Worm (Caenorhabditis elegans) whole organism, L2 larva: ENCODE measurements around the gene tbc-18.

ENCODE experiments used
- C34F6.9 ChIP-seq: fragments of 150-350 bp; optimal IDR thresholded peaks from 2 replicates; lab custom pipeline; 2014; ENCODE audit warnings: missing biosample characterization, missing genetic modification characterization
- F13H6.1 ChIP-seq: sonication (generic microtip); optimal IDR thresholded peaks from 2 replicates; lab custom pipeline; 2016; ENCODE audit warnings: missing genetic modification characterization, missing compliant biosample characterization
- Y55F3AM.14 ChIP-seq: fragments of 200-800 bp; sonication (Bioruptor generic); optimal IDR thresholded peaks from 2 replicates; lab custom pipeline; 2018; ENCODE audit warnings: mild to moderate bottlenecking, missing genetic modification characterization, missing compliant biosample characterization
- ZK546.5 ChIP-seq: sonication (generic microtip); optimal IDR thresholded peaks from 2 replicates; lab custom pipeline; 2017; ENCODE audit warnings: missing biosample characterization, missing genetic modification characterization
- alr-1 ChIP-seq: fragments of 150-350 bp; optimal IDR thresholded peaks from 2 replicates; lab custom pipeline; 2014; ENCODE audit warnings: missing biosample characterization, missing genetic modification characterization
- aly-2 ChIP-seq: fragments of 150-350 bp; optimal IDR thresholded peaks from 2 replicates; lab custom pipeline; 2014; ENCODE audit warnings: missing biosample characterization, missing genetic modification characterization
- ama-1 ChIP-seq: fragments of 150-350 bp; optimal IDR thresholded peaks from 2 replicates; lab custom pipeline; 2018; ENCODE audit warnings: inconsistent platforms
- blmp-1 ChIP-seq: sonication (generic microtip); optimal IDR thresholded peaks from 2 replicates; lab custom pipeline; 2017; ENCODE audit warnings: missing genetic modification characterization, mild to moderate bottlenecking, missing compliant biosample characterization, antibody characterized with exemption, moderate library complexity; ENCODE audit not compliant: insufficient read depth
- ceh-16 ChIP-seq: fragments of 150-350 bp; optimal IDR thresholded peaks from 2 replicates; lab custom pipeline; 2014; ENCODE audit warnings: missing biosample characterization, missing genetic modification characterization
- ceh-82 ChIP-seq: fragments of 150-350 bp; optimal IDR thresholded peaks from 2 replicates; lab custom pipeline; 2014; ENCODE audit warnings: missing biosample characterization, missing genetic modification characterization
- crh-2 ChIP-seq: sonication (generic microtip); optimal IDR thresholded peaks from 2 replicates; lab custom pipeline; 2017; ENCODE audit warnings: missing biosample characterization, missing genetic modification characterization
- dmd-4 ChIP-seq: sonication (generic microtip); optimal IDR thresholded peaks from 2 replicates; lab custom pipeline; 2017; ENCODE audit warnings: missing biosample characterization, missing genetic modification characterization
- egl-27 ChIP-seq: sonication (generic microtip); optimal IDR thresholded peaks from 3 replicates; lab custom pipeline; 2017; ENCODE audit warnings: missing biosample characterization, missing genetic modification reagents, missing genetic modification characterization
- elt-1 ChIP-seq: fragments of 150-350 bp; optimal IDR thresholded peaks from 2 replicates; lab custom pipeline; 2014; ENCODE audit warnings: missing biosample characterization, missing genetic modification characterization
- elt-3 ChIP-seq: sonication (generic microtip); optimal IDR thresholded peaks from 2 replicates; lab custom pipeline; 2017; ENCODE audit warnings: missing biosample characterization, missing genetic modification characterization
- fos-1 ChIP-seq: fragments of 150-350 bp; optimal IDR thresholded peaks from 2 replicates; lab custom pipeline; 2014; ENCODE audit warnings: missing biosample characterization, missing genetic modification characterization
- lin-11 ChIP-seq: fragments of 150-350 bp; sonication (generic microtip); optimal IDR thresholded peaks from 2 replicates; lab custom pipeline; 2014; ENCODE audit warnings: missing biosample characterization, missing genetic modification characterization, inconsistent platforms, mixed read lengths
- lin-13 ChIP-seq: fragments of 150-350 bp; optimal IDR thresholded peaks from 2 replicates; lab custom pipeline; 2014; ENCODE audit warnings: missing biosample characterization, missing genetic modification reagents, missing genetic modification characterization
- lin-39 ChIP-seq: fragments of 150-350 bp; optimal IDR thresholded peaks from 2 replicates; lab custom pipeline; 2014; ENCODE audit warnings: missing biosample characterization, missing genetic modification reagents, missing genetic modification characterization
- lsy-2 ChIP-seq, 2 experiments: fragments of 150-350 bp in 1 of 2; sonication (generic microtip) in 1 of 2; optimal IDR thresholded peaks; 2 replicates each; lab custom pipeline; 2014 to 2017; ENCODE audit warnings: missing biosample characterization in 2 of 2, missing genetic modification characterization in 2 of 2
- mab-5 ChIP-seq: fragments of 150-350 bp; optimal IDR thresholded peaks from 2 replicates; lab custom pipeline; 2014; ENCODE audit warnings: missing biosample characterization, missing genetic modification characterization
- mbf-1 ChIP-seq: sonication (generic microtip); optimal IDR thresholded peaks from 2 replicates; lab custom pipeline; 2017; ENCODE audit warnings: missing biosample characterization, missing genetic modification characterization
- mdl-1 ChIP-seq, 2 experiments: fragments of 150-350 bp in 1 of 2; sonication (generic microtip) in 1 of 2; optimal IDR thresholded peaks; 2 replicates each; lab custom pipeline; 2017; ENCODE audit warnings: missing biosample characterization in 2 of 2, missing genetic modification characterization in 2 of 2
- nhr-12 ChIP-seq: fragments of 150-350 bp; optimal IDR thresholded peaks from 2 replicates; lab custom pipeline; 2014; ENCODE audit warnings: missing biosample characterization, missing genetic modification characterization
- nhr-21 ChIP-seq: fragments of 150-350 bp; optimal IDR thresholded peaks from 2 replicates; lab custom pipeline; 2014; ENCODE audit warnings: missing biosample characterization, missing genetic modification characterization
- nhr-23 ChIP-seq: fragments of 150-350 bp; optimal IDR thresholded peaks from 2 replicates; lab custom pipeline; 2014; ENCODE audit warnings: missing biosample characterization, missing genetic modification reagents, missing genetic modification characterization
- nhr-237 ChIP-seq: fragments of 150-350 bp; optimal IDR thresholded peaks from 2 replicates; lab custom pipeline; 2014; ENCODE audit warnings: missing biosample characterization, missing genetic modification characterization
- nhr-25 ChIP-seq: fragments of 150-350 bp; sonication (generic microtip); optimal IDR thresholded peaks from 3 replicates; lab custom pipeline; 2014; ENCODE audit warnings: missing biosample characterization, missing genetic modification characterization
- nhr-6 ChIP-seq: fragments of 150-350 bp; optimal IDR thresholded peaks from 2 replicates; lab custom pipeline; 2014; ENCODE audit warnings: missing biosample characterization, missing genetic modification characterization
- nhr-77 ChIP-seq: fragments of 150-350 bp; optimal IDR thresholded peaks from 2 replicates; lab custom pipeline; 2014; ENCODE audit warnings: missing biosample characterization, missing genetic modification characterization
- sem-4 ChIP-seq: fragments of 150-350 bp; optimal IDR thresholded peaks from 2 replicates; lab custom pipeline; 2014; ENCODE audit warnings: missing biosample characterization, missing genetic modification reagents, missing genetic modification characterization
- skn-1 ChIP-seq: sonication (generic microtip); optimal IDR thresholded peaks from 2 replicates; lab custom pipeline; 2017; ENCODE audit warnings: missing biosample characterization, missing genetic modification characterization
- sma-3 ChIP-seq: sonication (generic microtip); optimal IDR thresholded peaks from 2 replicates; lab custom pipeline; 2016; ENCODE audit warnings: missing genetic modification reagents, missing genetic modification characterization, missing compliant biosample characterization
- sma-9 ChIP-seq, 2 experiments: fragments of 150-350 bp in 1 of 2; sonication (generic microtip) in 1 of 2; optimal IDR thresholded peaks; 2 replicates each; lab custom pipeline; 2014 to 2016; ENCODE audit warnings: missing genetic modification characterization in 2 of 2, mild to moderate bottlenecking in 1 of 2, missing biosample characterization in 1 of 2, missing compliant biosample characterization in 1 of 2, missing genetic modification reagents in 1 of 2, moderate library complexity in 1 of 2
- snpc-4 ChIP-seq: fragments of 150-350 bp; optimal IDR thresholded peaks from 2 replicates; lab custom pipeline; 2014; ENCODE audit warnings: missing biosample characterization, missing genetic modification characterization
- unc-39 ChIP-seq: fragments of 150-350 bp; optimal IDR thresholded peaks from 2 replicates; lab custom pipeline; 2014; ENCODE audit warnings: missing biosample characterization, missing genetic modification characterization
- unc-55 ChIP-seq: fragments of 150-350 bp; sonication (generic microtip); optimal IDR thresholded peaks from 3 replicates; lab custom pipeline; 2014; ENCODE audit warnings: missing biosample characterization, missing genetic modification reagents, missing genetic modification characterization
- unc-62 ChIP-seq: fragments of 150-350 bp; optimal IDR thresholded peaks from 2 replicates; lab custom pipeline; 2014; ENCODE audit warnings: missing biosample characterization, missing genetic modification reagents, missing genetic modification characterization
- zag-1 ChIP-seq: fragments of 150-350 bp; optimal IDR thresholded peaks from 2 replicates; lab custom pipeline; 2014; ENCODE audit warnings: missing biosample characterization, missing genetic modification characterization
- ztf-1 ChIP-seq: fragments of 200-800 bp; sonication (Bioruptor generic); conservative IDR thresholded peaks from 2 replicates; pipeline ENCODE4 v1.3.6; 2022; ENCODE audit warnings: missing genetic modification characterization, missing compliant biosample characterization
- ztf-11 ChIP-seq: sonication (generic microtip); optimal IDR thresholded peaks from 2 replicates; lab custom pipeline; 2017; ENCODE audit warnings: missing biosample characterization, missing genetic modification characterization
- ztf-4 ChIP-seq: fragments of 150-350 bp; optimal IDR thresholded peaks from 2 replicates; lab custom pipeline; 2014; ENCODE audit warnings: missing biosample characterization, missing genetic modification characterization

Gene tbc-18

ce11 chrX:8355350-8355749 lies 23.0 kb upstream of the tbc-18 start:
- peak; percentile 83 for TF ChIP-seq fos-1 (tag; lab: Kevin White, UChicago)
- peak; percentile 29 for TF ChIP-seq sma-9 (GFP tag; optimal IDR thresholded peaks at IDR 0.05; lab: Kevin White, UChicago)
- no peak for TF ChIP-seq sma-9 (tag; optimal IDR thresholded peaks at IDR 0.05; lab: Kevin White, UChicago)
- TF ChIP-seq crh-2 (tag; lab: Kevin White, UChicago) = peak; percentile 61
- no peak for TF ChIP-seq zag-1
- TF ChIP-seq F13H6.1 (tag; lab: Kevin White, UChicago) = no peak
- TF ChIP-seq dmd-4 = no peak
- TF ChIP-seq nhr-237 = no peak
- TF ChIP-seq ZK546.5 = no peak
- no peak for TF ChIP-seq ceh-16 (tag; lab: Kevin White, UChicago)
- TF ChIP-seq, all 48 proteins: peak for 3

ce11 chrX:8356305-8356704 lies 22.1 kb upstream of the tbc-18 start:
- no peak for TF ChIP-seq lsy-2 (tag; optimal IDR thresholded peaks at IDR 0.05; lab: Kevin White, UChicago)
- TF ChIP-seq crh-2 (tag; lab: Kevin White, UChicago) = peak; percentile 7

ce11 chrX:8362379-8362778 lies 16.0 kb upstream of the tbc-18 start:
- TF ChIP-seq lin-39 (tag; lab: Kevin White, UChicago) (no peak), lin-11 (no peak), mab-5 (tag; lab: Kevin White, UChicago) (no peak), blmp-1 (tag; lab: Kevin White, UChicago) (no peak), elt-3 (tag; lab: Kevin White, UChicago) (no peak), ceh-82 (tag; lab: Kevin White, UChicago) (no peak)

DNA sequence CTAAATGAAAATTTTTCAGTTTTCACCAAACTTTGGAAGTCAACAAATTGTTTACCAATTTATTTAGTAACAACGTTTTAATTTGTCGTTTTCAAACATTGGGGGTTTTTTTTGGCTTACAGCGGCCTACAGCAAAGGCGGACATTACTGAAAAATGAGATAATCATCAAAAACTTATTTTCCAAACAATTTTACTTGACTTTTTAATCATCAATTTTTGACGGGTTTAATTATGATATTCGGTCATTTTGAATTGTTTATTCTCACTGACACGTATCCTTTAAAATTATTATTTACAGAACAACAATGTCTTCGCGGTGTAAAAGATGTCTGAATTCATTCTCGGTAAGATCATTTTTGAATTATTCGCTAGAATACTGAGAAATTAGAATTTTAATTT lies 10.8 kb upstream of the tbc-18 start, which contains the start of gene F40B5.2:
TSS of gene F40B5.2 (plus strand) at position 301 of the 400 bp plus-strand sequence.
- TF ChIP-seq unc-39 (tag; lab: Kevin White, UChicago) (no peak), fos-1 (tag; lab: Kevin White, UChicago) (no peak), skn-1 (tag; lab: Kevin White, UChicago) (no peak), nhr-25 (tag; lab: Kevin White, UChicago) (no peak), sma-9 (GFP tag; optimal IDR thresholded peaks at IDR 0.05; lab: Kevin White, UChicago) (no peak), sma-9 (tag; optimal IDR thresholded peaks at IDR 0.05; lab: Kevin White, UChicago) (no peak), nhr-12 (no peak), mbf-1 (tag; lab: Kevin White, UChicago) (no peak), Y55F3AM.14 (GFP tag; lab: Kevin White, UChicago) (no peak), dmd-4 (no peak), lin-13 (GFP tag; lab: Kevin White, UChicago) (no peak), ztf-11 (no peak), mdl-1 (tag; optimal IDR thresholded peaks at IDR 0.05; lab: Kevin White, UChicago) (no peak), alr-1 (no peak), lin-11 (no peak), aly-2 (tag; lab: Kevin White, UChicago) (no peak)

- TF ChIP-seq ztf-1 (GFP tag; lab: Robert Waterston, UW) = no peak
- no peak for TF ChIP-seq nhr-77
- no peak for TF ChIP-seq ceh-16 (tag; lab: Kevin White, UChicago)
- TF ChIP-seq ama-1 (lab: Kevin White, UChicago) = no peak
- peak; percentile 67 for TF ChIP-seq crh-2 (tag; lab: Kevin White, UChicago)
- TF ChIP-seq unc-39 (tag; lab: Kevin White, UChicago) = no peak
- TF ChIP-seq nhr-237 = no peak
- no peak for TF ChIP-seq mbf-1 (tag; lab: Kevin White, UChicago)
- peak; percentile 60 for TF ChIP-seq sem-4
- no peak for TF ChIP-seq elt-1 (tag; lab: Kevin White, UChicago)
- no peak for TF ChIP-seq ZK546.5
- peak; percentile 80 for TF ChIP-seq C34F6.9 (tag; lab: Kevin White, UChicago)
- peak; percentile 33 for TF ChIP-seq mab-5 (tag; lab: Kevin White, UChicago)
- peak; percentile 36 for TF ChIP-seq nhr-6 (tag; lab: Kevin White, UChicago)
- peak; percentile 88 for TF ChIP-seq unc-55 (GFP tag; lab: Kevin White, UChicago)
- TF ChIP-seq skn-1 (tag; lab: Kevin White, UChicago) = no peak
- no peak for TF ChIP-seq nhr-23 (tag; lab: Kevin White, UChicago)
- peak; percentile 64 for TF ChIP-seq lin-11
- TF ChIP-seq elt-3 (tag; lab: Kevin White, UChicago) = no peak
- TF ChIP-seq blmp-1 (tag; lab: Kevin White, UChicago) = no peak
- no peak for TF ChIP-seq nhr-25 (tag; lab: Kevin White, UChicago)
- peak; percentile 0 for TF ChIP-seq ceh-82 (tag; lab: Kevin White, UChicago)
- peak; percentile 27 for TF ChIP-seq nhr-21 (tag; lab: Kevin White, UChicago)
- no peak for TF ChIP-seq snpc-4 (tag; lab: Kevin White, UChicago)
- no peak for TF ChIP-seq ztf-11
- no peak for TF ChIP-seq unc-62 (GFP tag; lab: Kevin White, UChicago)
- TF ChIP-seq Y55F3AM.14 (GFP tag; lab: Kevin White, UChicago) = no peak
- TF ChIP-seq mdl-1 (tag; optimal IDR thresholded peaks at IDR 0.05; lab: Kevin White, UChicago) = peak in 1 of 2 experiments; percentile 19
- TF ChIP-seq lin-39 (tag; lab: Kevin White, UChicago) = no peak
- TF ChIP-seq egl-27 (tag; lab: Kevin White, UChicago) = peak; percentile 78
- TF ChIP-seq lin-13 (GFP tag; lab: Kevin White, UChicago) = peak; percentile 74
- no peak for TF ChIP-seq ztf-4 (tag; lab: Kevin White, UChicago)
- no peak for TF ChIP-seq alr-1
- TF ChIP-seq zag-1 = peak; percentile 11
- TF ChIP-seq sma-3 = peak; percentile 53
These were observed 10.1 kb upstream of the tbc-18 start for ce11 chrX:8368210-8368609.
